Fruit fly (Drosophila melanogaster): ENCODE data around the gene Hsp22.

DNA sequence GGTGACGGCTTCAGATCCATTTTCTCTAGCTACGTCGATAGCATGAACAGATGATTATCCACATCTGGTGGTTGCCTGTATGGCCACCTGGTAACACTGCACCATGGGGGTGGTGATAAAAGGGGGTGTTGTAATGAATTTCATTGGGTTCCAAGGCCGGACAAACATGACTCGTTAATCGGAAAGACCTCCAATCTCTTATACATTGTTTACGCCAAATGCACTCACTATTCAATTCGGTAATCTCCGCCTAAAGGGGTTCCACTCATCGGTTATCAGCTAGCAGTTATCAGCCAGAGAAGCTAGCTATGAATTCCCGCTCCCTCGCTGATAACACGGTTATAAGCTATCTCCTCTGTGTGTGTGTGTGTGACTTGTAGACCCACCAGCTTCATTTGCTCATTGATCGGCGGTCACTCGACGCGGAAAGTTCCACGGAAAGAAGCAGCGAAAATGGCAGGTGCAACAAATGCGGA lies 12.5 kb upstream of the Hsp22 start, which contains the start of gene Pdxk:
- TF ChIP-seq dsf (GFP tag; optimal IDR thresholded peaks at IDR 0.05; ENCODE audit: borderline replicate concordance) (no peak), usp (GFP tag; optimal IDR thresholded peaks at IDR 0.05) (no peak), h (GFP tag; optimal IDR thresholded peaks at IDR 0.05) (no peak), Abd-B (GFP tag; optimal IDR thresholded peaks at IDR 0.05) (no peak), psq (GFP tag; optimal IDR thresholded peaks at IDR 0.05) (no peak), Myc (optimal IDR thresholded peaks at IDR 0.05) (no peak), sv (GFP tag; optimal IDR thresholded peaks at IDR 0.05) (no peak)

All from whole organism, wandering third instar larva.